Worm (Caenorhabditis elegans) whole organism, L4 larva: Measurements from ENCODE around the gene sph-1.

ENCODE experiments used
- D1046.2 ChIP-seq: fragments of 200-800 bp; sonication (Bioruptor generic); IDR thresholded peaks from 2 replicates; pipeline ENCODE4 v1.3.6; 2022; ENCODE audit warnings: missing genetic modification characterization, missing compliant biosample characterization
- F10B5.3 ChIP-seq: sonication (generic microtip); optimal IDR thresholded peaks from 2 replicates; lab custom pipeline; 2016; ENCODE audit warnings: mild to moderate bottlenecking, missing genetic modification characterization, missing compliant biosample characterization
- F49E8.2 ChIP-seq: sonication (generic microtip); optimal IDR thresholded peaks from 2 replicates; lab custom pipeline; 2016; ENCODE audit warnings: missing compliant biosample characterization, mild to moderate bottlenecking, missing genetic modification characterization, borderline replicate concordance
- T20F7.1 ChIP-seq: fragments of 200-800 bp; sonication (Bioruptor generic); optimal IDR thresholded peaks from 2 replicates; lab custom pipeline; 2018; ENCODE audit warnings: mild to moderate bottlenecking, missing genetic modification characterization, missing compliant biosample characterization
- aha-1 ChIP-seq: fragments of 150-350 bp; peaks from one replicate; lab custom pipeline; 2014; ENCODE audit warnings: missing biosample characterization, missing genetic modification characterization
- arid-1 ChIP-seq: fragments of 200-800 bp; sonication (Bioruptor generic); conservative IDR thresholded peaks from 2 replicates; pipeline ENCODE4 v1.3.6; 2022; ENCODE audit warnings: missing genetic modification reagents, missing genetic modification characterization, missing compliant biosample characterization
- ceh-28 ChIP-seq: fragments of 150-350 bp; optimal IDR thresholded peaks from 2 replicates; lab custom pipeline; 2014; ENCODE audit warnings: missing biosample characterization, missing genetic modification reagents, missing genetic modification characterization
- ceh-32 ChIP-seq: sonication (generic microtip); optimal IDR thresholded peaks from 2 replicates; lab custom pipeline; 2016; ENCODE audit warnings: mild to moderate bottlenecking, missing genetic modification characterization, missing compliant biosample characterization; ENCODE audit not compliant: poor library complexity
- ceh-82 ChIP-seq: sonication (generic microtip); optimal IDR thresholded peaks from 2 replicates; lab custom pipeline; 2017; ENCODE audit warnings: missing biosample characterization, missing genetic modification characterization
- ces-1 ChIP-seq: fragments of 150-350 bp; sonication (generic microtip); optimal IDR thresholded peaks from 4 replicates; lab custom pipeline; 2014; ENCODE audit warnings: missing biosample characterization, missing genetic modification reagents, missing genetic modification characterization
- ctbp-1 ChIP-seq: fragments of 200-800 bp; sonication (Bioruptor generic); IDR thresholded peaks from 2 replicates; pipeline ENCODE4 v1.3.6; 2022; ENCODE audit warnings: missing genetic modification reagents, missing genetic modification characterization, missing compliant biosample characterization
- daf-16 ChIP-seq, 3 experiments: sonication (generic microtip); optimal IDR thresholded peaks; 2 replicates each; lab custom pipeline; 2016 to 2017; ENCODE audit warnings: missing genetic modification characterization in 3 of 3, missing genetic modification reagents in 3 of 3, mild to moderate bottlenecking in 2 of 3, missing compliant biosample characterization in 2 of 3, missing biosample characterization in 1 of 3, moderate library complexity in 1 of 3
- daf-19 ChIP-seq: fragments of 200-800 bp; sonication (Bioruptor generic); conservative IDR thresholded peaks from 2 replicates; pipeline ENCODE4 v1.3.6; 2022; ENCODE audit warnings: missing genetic modification characterization, missing compliant biosample characterization
- dve-1 ChIP-seq: sonication (generic microtip); optimal IDR thresholded peaks from 2 replicates; lab custom pipeline; 2017; ENCODE audit warnings: antibody characterized with exemption, mild to moderate bottlenecking, missing genetic modification characterization, missing compliant biosample characterization; ENCODE audit not compliant: insufficient read depth
- egl-27 ChIP-seq: sonication (generic microtip); optimal IDR thresholded peaks from 3 replicates; lab custom pipeline; 2017; ENCODE audit warnings: missing biosample characterization, missing genetic modification reagents, missing genetic modification characterization
- fkh-10 ChIP-seq: fragments of 150-350 bp; optimal IDR thresholded peaks from 2 replicates; lab custom pipeline; 2014; ENCODE audit warnings: missing biosample characterization, missing genetic modification reagents, missing genetic modification characterization
- hif-1 ChIP-seq, 2 experiments: sonication (generic microtip); optimal IDR thresholded peaks; 2 replicates each; lab custom pipeline; 2016 to 2017; ENCODE audit warnings: missing compliant biosample characterization in 2 of 2, missing genetic modification characterization in 2 of 2, missing genetic modification reagents in 2 of 2, missing genotype in 2 of 2, mild to moderate bottlenecking in 1 of 2
- hlh-11 ChIP-seq: fragments of 200-800 bp; sonication (Bioruptor generic); optimal IDR thresholded peaks from 2 replicates; lab custom pipeline; 2018; ENCODE audit warnings: mild to moderate bottlenecking, missing genetic modification characterization, missing compliant biosample characterization
- hlh-30 ChIP-seq: sonication (generic microtip); optimal IDR thresholded peaks from 2 replicates; lab custom pipeline; 2017; ENCODE audit warnings: antibody characterized with exemption, mild to moderate bottlenecking, missing genetic modification characterization, missing compliant biosample characterization; ENCODE audit not compliant: insufficient read depth
- hmg-1.1 ChIP-seq: fragments of 200-800 bp; sonication (Bioruptor generic); IDR thresholded peaks from 2 replicates; pipeline ENCODE4 v1.3.6; 2022; ENCODE audit warnings: missing genetic modification reagents, missing genetic modification characterization, missing compliant biosample characterization
- jun-1 ChIP-seq: fragments of 150-350 bp; optimal IDR thresholded peaks from 2 replicates; lab custom pipeline; 2014; ENCODE audit warnings: missing biosample characterization, missing genetic modification reagents, missing genetic modification characterization
- lim-7 ChIP-seq: fragments of 200-800 bp; sonication (Bioruptor generic); IDR thresholded peaks from 2 replicates; pipeline ENCODE4 v1.3.6; 2022; ENCODE audit warnings: missing genetic modification characterization, missing compliant biosample characterization
- lin-1 ChIP-seq: fragments of 200-800 bp; sonication (Bioruptor generic); IDR thresholded peaks from 2 replicates; pipeline ENCODE4 v1.3.6; 2022; ENCODE audit warnings: missing genetic modification reagents, missing genetic modification characterization, missing compliant biosample characterization
- lin-13 ChIP-seq: fragments of 150-350 bp; optimal IDR thresholded peaks from 2 replicates; lab custom pipeline; 2014; ENCODE audit warnings: missing biosample characterization, missing genetic modification reagents, missing genetic modification characterization
- lin-29 ChIP-seq: fragments of 200-800 bp; sonication (Bioruptor generic); IDR thresholded peaks from 2 replicates; pipeline ENCODE4 v1.3.6; 2022; ENCODE audit warnings: missing genetic modification reagents, missing genetic modification characterization, missing compliant biosample characterization
- lin-38 ChIP-seq: fragments of 200-800 bp; sonication (Bioruptor generic); IDR thresholded peaks from 2 replicates; pipeline ENCODE4 v1.3.6; 2022; ENCODE audit warnings: missing genetic modification reagents, missing genetic modification characterization, missing compliant biosample characterization
- lin-39 ChIP-seq: fragments of 150-350 bp; optimal IDR thresholded peaks from 2 replicates; lab custom pipeline; 2014; ENCODE audit warnings: missing biosample characterization, missing genetic modification reagents, missing genetic modification characterization
- lsy-2 ChIP-seq, 2 experiments: fragments of 150-350 bp in 1 of 2; sonication (generic microtip) in 1 of 2; optimal IDR thresholded peaks; 2 replicates each; lab custom pipeline; 2014 to 2017; ENCODE audit warnings: missing biosample characterization in 2 of 2, missing genetic modification characterization in 2 of 2
- mep-1 ChIP-seq: fragments of 150-350 bp; sonication (generic microtip); optimal IDR thresholded peaks from 3 replicates; lab custom pipeline; 2014; ENCODE audit warnings: missing biosample characterization, missing genetic modification characterization
- mes-2 ChIP-seq: sonication (generic microtip); optimal IDR thresholded peaks from 2 replicates; lab custom pipeline; 2016; ENCODE audit warnings: missing genotype, mild to moderate bottlenecking, missing genetic modification characterization, missing compliant biosample characterization; ENCODE audit not compliant: poor library complexity, severe bottlenecking
- mxl-2 ChIP-seq: fragments of 200-800 bp; sonication (Bioruptor generic); conservative IDR thresholded peaks from 2 replicates; pipeline ENCODE4 v1.3.6; 2022; ENCODE audit warnings: missing genetic modification reagents, missing genetic modification characterization, missing compliant biosample characterization
- nhr-10 ChIP-seq: fragments of 150-350 bp; optimal IDR thresholded peaks from 2 replicates; lab custom pipeline; 2014; ENCODE audit warnings: missing biosample characterization, missing genetic modification characterization
- nhr-102 ChIP-seq: sonication (generic microtip); optimal IDR thresholded peaks from 2 replicates; lab custom pipeline; 2016; ENCODE audit warnings: mild to moderate bottlenecking, missing genetic modification characterization, moderate library complexity, missing compliant biosample characterization
- nhr-11 ChIP-seq: fragments of 150-350 bp; optimal IDR thresholded peaks from 2 replicates; lab custom pipeline; 2014; ENCODE audit warnings: missing biosample characterization, missing genetic modification characterization
- nhr-76 ChIP-seq: fragments of 150-350 bp; optimal IDR thresholded peaks from 2 replicates; lab custom pipeline; 2014; ENCODE audit warnings: missing biosample characterization, missing genetic modification characterization
- rbr-2 ChIP-seq: sonication (generic microtip); optimal IDR thresholded peaks from 2 replicates; lab custom pipeline; 2016; ENCODE audit warnings: missing genotype, missing genetic modification characterization, missing compliant biosample characterization
- sdz-12 ChIP-seq: fragments of 200-800 bp; sonication (Bioruptor generic); optimal IDR thresholded peaks from 2 replicates; lab custom pipeline; 2018; ENCODE audit warnings: mild to moderate bottlenecking, missing genetic modification characterization, missing compliant biosample characterization
- skn-1 ChIP-seq: fragments of 150-350 bp; optimal IDR thresholded peaks from 2 replicates; lab custom pipeline; 2014; ENCODE audit warnings: missing biosample characterization, missing genetic modification characterization
- snpc-1.2 ChIP-seq: fragments of 200-800 bp; sonication (Bioruptor generic); IDR thresholded peaks from 2 replicates; pipeline ENCODE4 v1.3.6; 2022; ENCODE audit warnings: missing genetic modification reagents, missing genetic modification characterization, missing compliant biosample characterization
- spr-1 ChIP-seq: sonication (generic microtip); optimal IDR thresholded peaks from 2 replicates; lab custom pipeline; 2016; ENCODE audit warnings: mild to moderate bottlenecking, missing genetic modification characterization, missing compliant biosample characterization
- unc-62 ChIP-seq, 3 experiments: fragments of 150-350 bp in 1 of 3; sonication (generic microtip); optimal IDR thresholded peaks in 2 of 3; peaks in 1 of 3; 1 replicate in 1 of 3; 2 replicates in 2 of 3; lab custom pipeline; 2014 to 2017; ENCODE audit warnings: missing biosample characterization in 3 of 3, missing genetic modification characterization in 3 of 3, missing genetic modification reagents in 3 of 3, missing genotype in 1 of 3
- zfp-3 ChIP-seq: fragments of 200-800 bp; sonication (Bioruptor generic); conservative IDR thresholded peaks from 2 replicates; pipeline ENCODE4 v1.3.6; 2022; ENCODE audit warnings: missing genetic modification reagents, missing genetic modification characterization, missing compliant biosample characterization
- ztf-11 ChIP-seq: fragments of 150-350 bp; optimal IDR thresholded peaks from 2 replicates; lab custom pipeline; 2014; ENCODE audit warnings: missing biosample characterization, missing genetic modification characterization
- ztf-7 ChIP-seq: fragments of 150-350 bp; optimal IDR thresholded peaks from 2 replicates; lab custom pipeline; 2014; ENCODE audit warnings: missing biosample characterization, missing genetic modification characterization

sph-1 gene

DNA sequence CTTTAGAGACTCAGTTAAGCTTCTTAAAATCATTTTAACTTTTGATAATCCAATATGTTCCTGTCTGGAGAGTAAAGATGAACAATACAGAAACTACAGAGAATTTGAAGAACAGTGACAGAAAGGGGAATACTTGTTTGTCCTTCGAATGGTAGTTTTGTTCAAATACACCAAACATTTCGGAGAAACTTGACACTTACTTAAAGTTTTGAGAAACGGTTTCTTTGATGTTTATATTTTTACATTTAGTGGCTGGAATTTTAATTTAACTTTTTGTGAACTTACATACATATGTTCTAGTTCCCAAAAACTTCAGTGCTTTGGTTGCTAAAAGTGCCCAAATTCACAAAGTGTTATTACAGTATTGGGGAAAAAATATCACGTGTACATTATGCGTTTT is 23.8 kb upstream of the sph-1 start, which contains the start of gene B0218.5:
TSS of gene B0218.5 (minus strand) at position 101 of the 400 bp plus-strand sequence.
- TF ChIP-seq lsy-2 (tag; optimal IDR thresholded peaks at IDR 0.05; lab: Kevin White, UChicago) (no peak), arid-1 (GFP tag; lab: Robert Waterston, UW) (no peak), daf-19 (GFP tag; lab: Robert Waterston, UW) (no peak), nhr-102 (no peak), mep-1 (no peak), skn-1 (tag; lab: Kevin White, UChicago) (no peak), ceh-32 (tag; lab: Kevin White, UChicago) (no peak), mxl-2 (no peak), T20F7.1 (no peak), fkh-10 (no peak), nhr-76 (tag; lab: Kevin White, UChicago) (no peak), lim-7 (GFP tag; lab: Robert Waterston, UW) (no peak), ztf-11 (no peak), lin-13 (GFP tag; lab: Kevin White, UChicago) (no peak), ces-1 (no peak), dve-1 (tag; lab: Kevin White, UChicago) (no peak), hlh-30 (tag; lab: Kevin White, UChicago) (no peak), rbr-2 (tag; lab: Kevin White, UChicago) (no peak), zfp-3 (GFP tag; lab: Robert Waterston, UW) (no peak)

DNA sequence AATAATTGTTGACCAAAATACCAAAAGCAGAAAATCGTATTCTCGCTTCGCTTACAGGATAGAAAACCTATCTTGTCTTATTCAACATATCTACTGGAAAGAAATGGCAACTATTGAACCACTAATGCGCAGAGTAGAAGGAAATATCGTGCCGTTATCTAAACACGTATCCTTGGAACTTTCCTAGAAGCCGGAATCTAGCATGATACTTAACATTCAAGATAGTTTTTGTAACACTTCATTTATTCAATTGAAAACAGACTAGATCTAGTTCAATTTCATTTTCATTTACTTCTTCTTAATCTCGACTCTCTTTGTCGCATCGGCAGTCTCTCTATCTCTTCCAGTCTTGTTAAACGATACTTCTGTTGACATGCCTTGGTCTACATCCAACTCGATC is 21.6 kb upstream of the sph-1 start:
- TF ChIP-seq hif-1 (tag; optimal IDR thresholded peaks at IDR 0.05; lab: Kevin White, UChicago) (no peak), ces-1 (no peak), F10B5.3 (no peak), jun-1 (tag; lab: Kevin White, UChicago) (no peak), T20F7.1 (no peak), hlh-11 (no peak), lin-1 (GFP tag; lab: Robert Waterston, UW) (no peak), hmg-1.1 (no peak), sdz-12 (GFP tag; lab: Kevin White, UChicago) (no peak), ztf-7 (tag; lab: Kevin White, UChicago) (no peak), lin-39 (tag; lab: Kevin White, UChicago) (no peak), mes-2 (tag; lab: Kevin White, UChicago) (peak; percentile 28), lin-29 (no peak), D1046.2 (GFP tag; lab: Robert Waterston, UW) (no peak), ceh-28 (tag; lab: Kevin White, UChicago) (no peak), ceh-82 (tag; lab: Kevin White, UChicago) (no peak), aha-1 (tag; lab: Kevin White, UChicago) (peak; percentile 54), egl-27 (tag; lab: Kevin White, UChicago) (no peak), spr-1 (no peak), nhr-11 (tag; lab: Kevin White, UChicago) (no peak), snpc-1.2 (GFP tag; lab: Robert Waterston, UW) (no peak), daf-16 (GFP tag; optimal IDR thresholded peaks at IDR 0.05; lab: Kevin White, UChicago) (no peak), daf-16 (tag; optimal IDR thresholded peaks at IDR 0.05; lab: Kevin White, UChicago) (no peak), nhr-10 (tag; lab: Kevin White, UChicago) (no peak), unc-62 (GFP tag; optimal IDR thresholded peaks at IDR 0.05 in 1 of 2; lab: Kevin White, UChicago) (peak in 1 of 2 experiments; percentile 66), unc-62 (tag; optimal IDR thresholded peaks at IDR 0.05; lab: Kevin White, UChicago) (no peak), F49E8.2 (tag; lab: Kevin White, UChicago) (no peak), ctbp-1 (GFP tag; lab: Robert Waterston, UW) (no peak), lin-38 (GFP tag; lab: Robert Waterston, UW) (no peak)
